Worm (Caenorhabditis elegans): ENCODE data around the gene acl-2.

acl-2 gene

DNA sequence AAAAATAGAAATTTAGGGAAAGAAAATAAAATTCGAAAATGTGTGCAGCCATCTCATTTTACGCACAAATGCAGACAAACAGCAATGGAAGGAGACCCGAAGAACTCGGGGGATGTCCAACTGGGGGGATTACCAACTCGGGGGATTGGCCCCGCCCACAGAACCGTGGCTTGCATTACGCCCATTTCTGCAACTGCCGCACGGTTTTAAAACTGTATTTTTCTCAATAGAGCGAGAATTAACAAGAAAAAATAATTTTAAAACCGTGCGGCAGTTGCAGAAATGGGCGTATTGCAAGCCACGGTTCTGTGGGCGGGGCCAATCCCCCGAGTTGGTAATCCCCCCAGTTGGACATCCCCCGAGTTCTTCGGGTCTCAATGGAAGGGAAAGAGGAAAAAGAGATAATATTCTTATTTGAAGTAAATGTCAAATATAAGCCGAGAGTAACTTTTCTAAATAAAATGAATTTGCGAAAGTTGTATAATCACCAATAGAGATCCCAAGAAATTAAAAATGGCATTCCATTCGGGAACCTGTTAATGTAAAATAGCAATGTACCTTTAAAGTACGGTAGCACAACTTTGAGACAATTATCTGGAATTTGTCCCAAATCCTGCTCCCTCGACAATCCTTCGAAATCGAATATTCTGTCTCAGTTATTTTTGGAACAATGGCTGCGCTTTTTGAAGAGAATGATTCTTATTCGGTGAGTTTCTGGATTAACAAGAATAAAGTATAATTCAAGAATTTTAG lies 50.0 kb downstream of the acl-2 start, which contains the start of the genes ruvb-1 and tofu-1 (continued):
- TF ChIP-seq cebp-1 (GFP tag; IDR thresholded peaks at IDR 0.05) (0 out of 2 replicates have a peak, but pooled peaks have one; percentile 63), cebp-1 (tag; optimal IDR thresholded peaks at IDR 0.05) (peak; percentile 69), madf-8 (GFP tag; conservative IDR thresholded peaks at IDR 0.05) (0 out of 2 replicates have a peak, but pooled peaks have one; percentile 15), egrh-3 (GFP tag; IDR thresholded peaks at IDR 0.05) (peak; percentile 57), attf-3 (GFP tag; conservative IDR thresholded peaks at IDR 0.05) (peak; percentile 12; the same call in 1 of the 2 replicates), C06A6.2 (GFP tag; conservative IDR thresholded peaks at IDR 0.05) (peak; percentile 94), madf-10 (tag; optimal IDR thresholded peaks at IDR 0.05) (peak; percentile 70), athp-1 (tag; optimal IDR thresholded peaks at IDR 0.05) (peak; percentile 43), aptf-2 (GFP tag; conservative IDR thresholded peaks at IDR 0.05) (0 out of 2 replicates have a peak, but pooled peaks have one; percentile 62), xnd-1 (tag; optimal IDR thresholded peaks at IDR 0.05) (peak; percentile 44)

DNA sequence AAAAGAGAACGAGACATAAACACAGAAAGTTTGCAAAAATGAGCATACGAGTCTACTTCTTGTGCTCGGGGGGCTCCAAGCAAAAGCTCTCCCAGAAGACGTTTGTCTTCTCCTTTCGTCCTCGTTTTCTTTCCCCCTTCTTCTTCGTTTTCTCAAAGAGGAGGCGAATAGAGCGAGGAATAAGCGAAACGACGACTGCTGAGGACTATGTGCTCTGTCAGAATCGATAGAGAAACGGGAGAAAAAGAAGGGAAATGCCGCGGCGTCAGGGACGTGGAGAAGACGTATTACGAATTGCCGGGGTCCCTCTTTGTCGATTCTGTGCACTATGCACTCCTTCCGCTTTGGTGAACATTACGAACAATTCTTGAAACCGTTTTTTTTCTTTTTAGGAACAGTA lies 52.5 kb downstream of the acl-2 start:
- no peak for TF ChIP-seq cebp-1 (GFP tag; IDR thresholded peaks at IDR 0.05)
- peak; percentile 46 for TF ChIP-seq cebp-1 (tag; optimal IDR thresholded peaks at IDR 0.05)
- peak; percentile 33 for TF ChIP-seq athp-1 (tag; optimal IDR thresholded peaks at IDR 0.05)
- TF ChIP-seq hmg-1.2 (GFP tag; IDR thresholded peaks at IDR 0.05), result 0 out of 2 replicates have a peak, but pooled peaks have one; percentile 19
- TF ChIP-seq F22D6.2 (tag; optimal IDR thresholded peaks at IDR 0.05), result no peak
- TF ChIP-seq egl-18 (GFP tag; IDR thresholded peaks at IDR 0.05), result peak; percentile 71; the same call in 1 of the 2 replicates
- TF ChIP-seq lin-26 (GFP tag; IDR thresholded peaks at IDR 0.05), result peak; percentile 45; the same call in 1 of the 2 replicates
- peak; percentile 41 for TF ChIP-seq D2030.7 (GFP tag; IDR thresholded peaks at IDR 0.05)
- TF ChIP-seq die-1 (tag; optimal IDR thresholded peaks at IDR 0.05), result peak; percentile 23
- peak; percentile 28 for TF ChIP-seq atf-7 (tag; optimal IDR thresholded peaks at IDR 0.05)
- peak; percentile 51 for TF ChIP-seq zfh-2 (GFP tag; conservative IDR thresholded peaks at IDR 0.05)
- peak; percentile 39 for TF ChIP-seq ceh-27 (GFP tag; optimal IDR thresholded peaks at IDR 0.05)
- peak; percentile 46; the same call in 1 of the 2 replicates for TF ChIP-seq ekl-4 (GFP tag; IDR thresholded peaks at IDR 0.05)
- peak; percentile 21 for TF ChIP-seq hrde-1 (tag; optimal IDR thresholded peaks at IDR 0.05; ENCODE audit: borderline replicate concordance)
- TF ChIP-seq F49E8.2 (tag; optimal IDR thresholded peaks at IDR 0.05; ENCODE audit: insufficient read depth), result peak; percentile 63
- no peak for TF ChIP-seq xnd-1 (tag; optimal IDR thresholded peaks at IDR 0.05)
- TF ChIP-seq attf-3 (GFP tag; conservative IDR thresholded peaks at IDR 0.05), result 0 out of 2 replicates have a peak, but pooled peaks have one; percentile 23
- peak; percentile 16 for TF ChIP-seq snpc-3.4 (tag; optimal IDR thresholded peaks at IDR 0.05)
- TF ChIP-seq madf-8 (GFP tag; conservative IDR thresholded peaks at IDR 0.05), result no peak
- TF ChIP-seq nhr-27 (tag; optimal IDR thresholded peaks at IDR 0.05), result no peak
- no peak for TF ChIP-seq F55B11.4 (tag; optimal IDR thresholded peaks at IDR 0.05; ENCODE audit: borderline replicate concordance, insufficient read depth)
- no peak for TF ChIP-seq T26A5.8 (tag; optimal IDR thresholded peaks at IDR 0.05)
- TF ChIP-seq C06A6.2 (GFP tag; conservative IDR thresholded peaks at IDR 0.05), result no peak
- no peak for TF ChIP-seq efl-1 (GFP tag; optimal IDR thresholded peaks at IDR 0.05)
- TF ChIP-seq snpc-4 (GFP tag; optimal IDR thresholded peaks at IDR 0.05), result no peak
- TF ChIP-seq snpc-4 (tag; optimal IDR thresholded peaks at IDR 0.05), result peak in 2 of 4 experiments; percentile 24 to 26
- TF ChIP-seq pbrm-1 (GFP tag; IDR thresholded peaks at IDR 0.05), result peak; percentile 58; the same call in 1 of the 2 replicates
- peak; percentile 20; the same call in 1 of the 2 replicates for TF ChIP-seq rcor-1 (GFP tag; IDR thresholded peaks at IDR 0.05)
- TF ChIP-seq B0336.3 (GFP tag; IDR thresholded peaks at IDR 0.05), result peak; percentile 84
- TF ChIP-seq madf-6 (GFP tag; IDR thresholded peaks at IDR 0.05), result peak; percentile 50; the same call in 1 of the 2 replicates
- TF ChIP-seq sea-2 (GFP tag; IDR thresholded peaks at IDR 0.05), result no peak
- TF ChIP-seq K12H6.12 (tag; optimal IDR thresholded peaks at IDR 0.05), result peak; percentile 13
- peak; percentile 71; the same call in 1 of the 2 replicates for TF ChIP-seq hsf-1 (GFP tag; IDR thresholded peaks at IDR 0.05)
- no peak for TF ChIP-seq unc-62 (GFP tag; optimal IDR thresholded peaks at IDR 0.05)
- peak; percentile 62; the same call in 1 of the 2 replicates for TF ChIP-seq C17E4.6 (GFP tag; IDR thresholded peaks at IDR 0.05)
- 0 out of 2 replicates have a peak, but pooled peaks have one; percentile 11 for TF ChIP-seq attf-6 (GFP tag; IDR thresholded peaks at IDR 0.05)
- TF ChIP-seq nfyb-1 (GFP tag; IDR thresholded peaks at IDR 0.05), result 0 out of 2 replicates have a peak, but pooled peaks have one; percentile 47
- TF ChIP-seq lin-35 (GFP tag; optimal IDR thresholded peaks at IDR 0.05), result peak in 1 of 3 experiments; percentile 34
- TF ChIP-seq ceh-100 (GFP tag; IDR thresholded peaks at IDR 0.05), result peak; percentile 18; the same call in 1 of the 2 replicates
- TF ChIP-seq dpl-1 (GFP tag; optimal IDR thresholded peaks at IDR 0.05), result no peak
